Worm (Caenorhabditis elegans) whole organism, mixed stage, embryonic: ENCODE measurements around the gene F47E1.4.

Source experiments
- ceh-43 ChIP-seq: fragments of 200-800 bp; sonication (Bioruptor generic); optimal IDR thresholded peaks from 2 replicates; lab custom pipeline; 2018; ENCODE audit warnings: mild to moderate bottlenecking, missing genetic modification characterization, moderate library complexity, missing compliant biosample characterization
- ceh-83 ChIP-seq: fragments of 200-800 bp; sonication (Bioruptor generic); optimal IDR thresholded peaks from 2 replicates; lab custom pipeline; 2018; ENCODE audit warnings: mild to moderate bottlenecking, missing genetic modification characterization, missing compliant biosample characterization
- ces-1 ChIP-seq: fragments of 150-350 bp; optimal IDR thresholded peaks from 2 replicates; lab custom pipeline; 2014; ENCODE audit warnings: missing biosample characterization, missing genetic modification reagents, missing genetic modification characterization
- drap-1 ChIP-seq: fragments of 200-800 bp; sonication (Bioruptor generic); optimal IDR thresholded peaks from 3 replicates; lab custom pipeline; 2018; ENCODE audit warnings: mild to moderate bottlenecking, missing genetic modification characterization, missing compliant biosample characterization
- elt-3 ChIP-seq: fragments of 150-350 bp; optimal IDR thresholded peaks from 2 replicates; lab custom pipeline; 2014; ENCODE audit warnings: missing biosample characterization, missing genetic modification characterization
- lin-13 ChIP-seq: fragments of 150-350 bp; optimal IDR thresholded peaks from 2 replicates; lab custom pipeline; 2014; ENCODE audit warnings: missing biosample characterization, missing genetic modification characterization
- mep-1 ChIP-seq: fragments of 150-350 bp; optimal IDR thresholded peaks from 2 replicates; lab custom pipeline; 2017; ENCODE audit warnings: missing biosample characterization, missing genetic modification reagents, missing genetic modification characterization, inconsistent platforms
- nhr-12 ChIP-seq: fragments of 150-350 bp; optimal IDR thresholded peaks from 2 replicates; lab custom pipeline; 2014; ENCODE audit warnings: missing biosample characterization, missing genetic modification characterization
- nhr-76 ChIP-seq: sonication (generic microtip); optimal IDR thresholded peaks from 2 replicates; lab custom pipeline; 2017; ENCODE audit warnings: missing biosample characterization, missing genetic modification characterization
- pha-4 ChIP-seq: fragments of 150-350 bp; optimal IDR thresholded peaks from 2 replicates; lab custom pipeline; 2018; ENCODE audit warnings: missing biosample characterization, missing genetic modification reagents, missing genetic modification characterization
- snpc-4 ChIP-seq: fragments of 150-350 bp; optimal IDR thresholded peaks from 2 replicates; lab custom pipeline; 2014; ENCODE audit warnings: missing biosample characterization, missing genetic modification characterization
- unc-120 ChIP-seq: sonication (generic microtip); optimal IDR thresholded peaks from 2 replicates; lab custom pipeline; 2017; ENCODE audit warnings: missing genetic modification characterization, missing compliant biosample characterization; ENCODE audit not compliant: poor library complexity, severe bottlenecking
- unc-39 ChIP-seq: fragments of 150-350 bp; optimal IDR thresholded peaks from 2 replicates; lab custom pipeline; 2014; ENCODE audit warnings: missing biosample characterization, missing genetic modification characterization
- unc-62 ChIP-seq: fragments of 150-350 bp; optimal IDR thresholded peaks from 2 replicates; lab custom pipeline; 2014; ENCODE audit warnings: missing biosample characterization, missing genetic modification reagents, missing genetic modification characterization

DNA sequence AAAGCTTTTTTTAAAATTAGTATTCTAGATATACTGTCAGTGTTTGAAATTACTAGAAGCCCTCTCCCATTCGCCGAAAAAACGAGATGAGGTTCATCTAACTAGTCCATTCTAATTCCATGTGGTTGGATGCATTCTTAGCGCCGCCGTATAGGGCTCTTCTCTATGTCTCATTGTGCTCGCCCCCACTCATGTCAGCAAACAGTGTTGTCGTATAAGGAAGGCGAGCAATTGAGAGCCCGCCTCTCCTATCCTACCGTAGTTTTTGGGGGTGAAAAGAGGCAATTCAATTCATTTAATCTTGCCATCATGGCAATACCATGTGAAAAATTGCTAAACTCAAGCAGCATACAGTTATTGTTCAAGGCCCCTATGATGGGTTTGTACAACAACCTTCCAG is 14.0 kb upstream of the F47E1.4 start, which contains the start of gene F47E1.20:
- TF ChIP-seq unc-39 (tag; lab: Kevin White, UChicago) = no peak
- no peak for TF ChIP-seq unc-62
- TF ChIP-seq unc-120 = no peak
- no peak for TF ChIP-seq pha-4 (tag; lab: Kevin White, UChicago)
- TF ChIP-seq ceh-43 = no peak
- TF ChIP-seq ces-1 (GFP tag; lab: Kevin White, UChicago) = no peak
- no peak for TF ChIP-seq lin-13 (tag; lab: Kevin White, UChicago)
- TF ChIP-seq elt-3 (tag; lab: Kevin White, UChicago) = no peak
- no peak for TF ChIP-seq snpc-4 (tag; lab: Kevin White, UChicago)
- no peak for TF ChIP-seq nhr-76
- no peak for TF ChIP-seq mep-1 (tag; lab: Kevin White, UChicago)
- no peak for TF ChIP-seq nhr-12 (tag; lab: Kevin White, UChicago)
- no peak for TF ChIP-seq ceh-83 (GFP tag; lab: Kevin White, UChicago)
- no peak for TF ChIP-seq drap-1 (GFP tag; lab: Kevin White, UChicago)
